Fruit fly (Drosophila melanogaster) whole organism, embryonic: ENCODE results near the gene CG9184.

Experiments
- ATbp ChIP-seq: fragments of 200-800 bp; sonication (Bioruptor generic); optimal IDR thresholded peaks from 2 replicates; lab custom pipeline; 2017; ENCODE audit warnings: missing biosample characterization, mild to moderate bottlenecking, missing genetic modification characterization, missing genetic modification reagents
- Bgb ChIP-seq: fragments of 200-800 bp; sonication (Bioruptor generic); IDR thresholded peaks from 2 replicates; pipeline ENCODE4 v1.3.6; 2022; ENCODE audit warnings: missing biosample characterization, missing genetic modification characterization; ENCODE audit not compliant: partially characterized antibody
- CG10959 ChIP-seq: fragments of 200-800 bp; sonication (Bioruptor generic); IDR thresholded peaks from 2 replicates; pipeline ENCODE4 v1.3.6; 2022; ENCODE audit warnings: missing biosample characterization, missing genetic modification characterization
- CG11696 ChIP-seq: fragments of 200-800 bp; sonication (Bioruptor generic); IDR thresholded peaks from 2 replicates; pipeline ENCODE4 v1.3.6; 2022; ENCODE audit warnings: missing biosample characterization, missing genetic modification characterization
- CG12155 ChIP-seq: fragments of 200-800 bp; sonication (Bioruptor generic); optimal IDR thresholded peaks from 3 replicates; lab custom pipeline; 2016; ENCODE audit warnings: missing biosample characterization, missing genetic modification characterization
- CG13296 ChIP-seq: fragments of 200-800 bp; sonication (Bioruptor generic); optimal IDR thresholded peaks from 3 replicates; lab custom pipeline; 2018; ENCODE audit warnings: missing biosample characterization, mild to moderate bottlenecking, missing genetic modification characterization
- CG15269 ChIP-seq: fragments of 200-800 bp; sonication (Bioruptor generic); optimal IDR thresholded peaks from 2 replicates; lab custom pipeline; 2018; ENCODE audit warnings: missing biosample characterization, mild to moderate bottlenecking, missing genetic modification characterization, moderate library complexity
- CG17328 ChIP-seq: fragments of 200-800 bp; sonication (Bioruptor generic); IDR thresholded peaks from 2 replicates; pipeline ENCODE4 v1.3.6; 2022; ENCODE audit warnings: missing biosample characterization, missing genetic modification characterization
- CG18262 ChIP-seq: fragments of 200-800 bp; optimal IDR thresholded peaks from 3 replicates; lab custom pipeline; 2019; ENCODE audit warnings: missing biosample characterization, mild to moderate bottlenecking, missing genetic modification characterization, moderate library complexity
- CG1832 ChIP-seq: fragments of 200-800 bp; sonication (Bioruptor generic); optimal IDR thresholded peaks from 2 replicates; lab custom pipeline; 2017; ENCODE audit warnings: missing biosample characterization, mild to moderate bottlenecking, missing genetic modification characterization, inconsistent platforms
- CG31365 ChIP-seq: fragments of 200-800 bp; sonication (Bioruptor generic); optimal IDR thresholded peaks from 2 replicates; lab custom pipeline; 2018; ENCODE audit warnings: missing biosample characterization, mild to moderate bottlenecking, missing genetic modification characterization
- CG32767 ChIP-seq: fragments of 200-800 bp; sonication (Bioruptor generic); IDR thresholded peaks from 2 replicates; pipeline ENCODE4 v1.3.6; 2022; ENCODE audit warnings: missing biosample characterization, missing genetic modification characterization
- CG3281 ChIP-seq: fragments of 200-800 bp; sonication (Bioruptor generic); optimal IDR thresholded peaks from 3 replicates; lab custom pipeline; 2017; ENCODE audit warnings: missing biosample characterization, mild to moderate bottlenecking, missing genetic modification characterization
- CG4820 ChIP-seq: fragments of 200-800 bp; sonication (Bioruptor generic); optimal IDR thresholded peaks from 3 replicates; lab custom pipeline; 2016; ENCODE audit warnings: missing biosample characterization, missing genetic modification characterization
- CG7556 ChIP-seq: fragments of 200-800 bp; sonication (Bioruptor generic); optimal IDR thresholded peaks from 2 replicates; lab custom pipeline; 2017; ENCODE audit warnings: missing biosample characterization, mild to moderate bottlenecking, missing genetic modification characterization
- CG7745 ChIP-seq: fragments of 200-800 bp; sonication (Bioruptor generic); optimal IDR thresholded peaks from 2 replicates; lab custom pipeline; 2018; ENCODE audit warnings: missing biosample characterization, mild to moderate bottlenecking, missing genetic modification characterization, moderate library complexity
- CG8944 ChIP-seq: fragments of 200-800 bp; sonication (Bioruptor generic); optimal IDR thresholded peaks from 3 replicates; lab custom pipeline; 2016; ENCODE audit warnings: missing biosample characterization, missing genetic modification characterization
- CG9609 ChIP-seq: fragments of 200-800 bp; sonication (Bioruptor generic); optimal IDR thresholded peaks from 3 replicates; lab custom pipeline; 2016; ENCODE audit warnings: missing biosample characterization, missing genetic modification characterization
- CoRest ChIP-seq: fragments of 200-800 bp; sonication (Bioruptor generic); optimal IDR thresholded peaks from 3 replicates; lab custom pipeline; 2018; ENCODE audit warnings: missing biosample characterization, mild to moderate bottlenecking, missing genetic modification characterization, moderate library complexity
- Dp ChIP-seq: fragments of 200-800 bp; sonication (Bioruptor generic); optimal IDR thresholded peaks from 2 replicates; lab custom pipeline; 2018; ENCODE audit warnings: missing biosample characterization, mild to moderate bottlenecking, missing genetic modification characterization, moderate library complexity
- Gug ChIP-seq: fragments of 200-800 bp; sonication (Bioruptor generic); IDR thresholded peaks from 4 replicates; pipeline ENCODE4 v1.3.6; 2022; ENCODE audit warnings: missing biosample characterization, missing genetic modification characterization
- HLHmδ ChIP-seq: fragments of 200-800 bp; sonication (Bioruptor generic); optimal IDR thresholded peaks from 2 replicates; lab custom pipeline; 2018; ENCODE audit warnings: missing biosample characterization, mild to moderate bottlenecking, missing genetic modification characterization, moderate library complexity
- Hand ChIP-seq: fragments of 200-800 bp; sonication (Bioruptor generic); optimal IDR thresholded peaks from 2 replicates; lab custom pipeline; 2017; ENCODE audit warnings: mild to moderate bottlenecking, missing biosample characterization, missing genetic modification reagents, missing genetic modification characterization
- HmgZ ChIP-seq: fragments of 200-800 bp; sonication (Bioruptor generic); optimal IDR thresholded peaks from 2 replicates; lab custom pipeline; 2018; ENCODE audit warnings: missing biosample characterization, mild to moderate bottlenecking, missing genetic modification characterization
- Med ChIP-seq: fragments of 200-800 bp; sonication (Bioruptor generic); peaks from one replicate; lab custom pipeline; 2016; ENCODE audit warnings: missing biosample characterization, missing genetic modification characterization, mild to moderate bottlenecking, inconsistent platforms, moderate library complexity
- Mrtf ChIP-seq: fragments of 200-800 bp; sonication (Bioruptor generic); IDR thresholded peaks from 3 replicates; pipeline ENCODE4 v1.3.6; 2022; ENCODE audit warnings: missing biosample characterization, missing genetic modification characterization
- NC2α ChIP-seq: fragments of 200-800 bp; sonication (Bioruptor generic); optimal IDR thresholded peaks from 2 replicates; lab custom pipeline; 2016; ENCODE audit warnings: missing biosample characterization, missing genetic modification characterization
- Neu2 ChIP-seq: fragments of 200-800 bp; sonication (Bioruptor generic); optimal IDR thresholded peaks from 3 replicates; lab custom pipeline; 2016; ENCODE audit warnings: missing biosample characterization, missing genetic modification characterization, borderline replicate concordance
- Rx ChIP-seq: fragments of 200-800 bp; sonication (Bioruptor generic); IDR thresholded peaks from 2 replicates; pipeline ENCODE4 v1.3.6; 2022; ENCODE audit warnings: missing biosample characterization, missing genetic modification characterization
- Sox100B ChIP-seq: fragments of 200-800 bp; sonication (Bioruptor generic); optimal IDR thresholded peaks from 3 replicates; lab custom pipeline; 2018; ENCODE audit warnings: missing biosample characterization, mild to moderate bottlenecking, missing genetic modification characterization
- Ssrp ChIP-seq: fragments of 200-800 bp; sonication (Bioruptor generic); optimal IDR thresholded peaks from 2 replicates; lab custom pipeline; 2018; ENCODE audit warnings: missing biosample characterization, mild to moderate bottlenecking, missing genetic modification characterization, moderate library complexity
- Tbp ChIP-seq: fragments of >200 bp; optimal IDR thresholded peaks from 2 replicates; lab custom pipeline; 2018; ENCODE audit warnings: missing biosample characterization, missing genetic modification characterization
- al ChIP-seq: fragments of 200-800 bp; sonication (Bioruptor generic); IDR thresholded peaks from 2 replicates; pipeline ENCODE4 v1.3.6; 2022; ENCODE audit warnings: missing biosample characterization, missing genetic modification characterization
- btn ChIP-seq: fragments of 200-800 bp; sonication (Bioruptor generic); optimal IDR thresholded peaks from 2 replicates; lab custom pipeline; 2016; ENCODE audit warnings: missing biosample characterization, missing genetic modification characterization
- chinmo ChIP-seq: fragments of 200-800 bp; sonication (Bioruptor generic); IDR thresholded peaks from 4 replicates; pipeline ENCODE4 v1.3.6; 2022; ENCODE audit warnings: missing biosample characterization, missing genetic modification characterization; ENCODE audit not compliant: partially characterized antibody
- exex ChIP-seq: fragments of 200-800 bp; sonication (Bioruptor generic); optimal IDR thresholded peaks from 4 replicates; lab custom pipeline; 2018; ENCODE audit warnings: missing biosample characterization, mild to moderate bottlenecking, missing genetic modification characterization, moderate library complexity
- fd102C ChIP-seq: fragments of 200-800 bp; sonication (Bioruptor generic); optimal IDR thresholded peaks from 2 replicates; lab custom pipeline; 2018; ENCODE audit warnings: missing biosample characterization, mild to moderate bottlenecking, missing genetic modification characterization, moderate library complexity
- ham ChIP-seq: fragments of 200-800 bp; sonication (Bioruptor generic); IDR thresholded peaks from 2 replicates; pipeline ENCODE4 v1.3.6; 2022; ENCODE audit warnings: missing biosample characterization, missing genetic modification characterization
- insv ChIP-seq, 2 experiments: fragments of 200-800 bp; sonication (Bioruptor generic); optimal IDR thresholded peaks; 3 replicates each; lab custom pipeline; 2016 to 2018; ENCODE audit warnings: missing biosample characterization in 2 of 2, missing genetic modification characterization in 2 of 2
- mirr ChIP-seq: fragments of 200-800 bp; sonication (Bioruptor generic); optimal IDR thresholded peaks from 3 replicates; lab custom pipeline; 2018; ENCODE audit warnings: missing biosample characterization, mild to moderate bottlenecking, missing genetic modification characterization
- nau ChIP-seq: fragments of 200-800 bp; sonication (Bioruptor generic); optimal IDR thresholded peaks from 3 replicates; lab custom pipeline; 2017; ENCODE audit warnings: missing biosample characterization, mild to moderate bottlenecking, missing genetic modification characterization, missing genetic modification reagents
- nmo ChIP-seq: fragments of 200-800 bp; sonication (Bioruptor generic); optimal IDR thresholded peaks from 2 replicates; lab custom pipeline; 2018; ENCODE audit warnings: missing biosample characterization, mild to moderate bottlenecking, missing genetic modification characterization, moderate library complexity
- otp ChIP-seq: fragments of 200-800 bp; sonication (Bioruptor generic); IDR thresholded peaks from 3 replicates; pipeline ENCODE4, ENCODE4 v1.3.6; 2022; ENCODE audit warnings: missing biosample characterization, missing genetic modification characterization
- pb ChIP-seq: fragments of 200-800 bp; sonication (Bioruptor generic); optimal IDR thresholded peaks from 3 replicates; lab custom pipeline; 2016; ENCODE audit warnings: missing biosample characterization, missing genetic modification characterization
- ro ChIP-seq: fragments of 200-800 bp; sonication (Bioruptor generic); IDR thresholded peaks from 2 replicates; pipeline ENCODE4 v1.3.6; 2022; ENCODE audit warnings: missing biosample characterization, missing genetic modification characterization
- row ChIP-seq: fragments of 200-800 bp; sonication (Bioruptor generic); IDR thresholded peaks from 3 replicates; pipeline ENCODE4 v1.3.6; 2022; ENCODE audit warnings: missing biosample characterization, missing genetic modification characterization
- run ChIP-seq: fragments of 200-800 bp; sonication (Bioruptor generic); optimal IDR thresholded peaks from 3 replicates; lab custom pipeline; 2018; ENCODE audit warnings: missing biosample characterization, mild to moderate bottlenecking, missing genetic modification characterization
- shn ChIP-seq: fragments of 200-800 bp; sonication (Bioruptor generic); optimal IDR thresholded peaks from 3 replicates; lab custom pipeline; 2016; ENCODE audit warnings: missing biosample characterization, missing genetic modification characterization
- unpg ChIP-seq: fragments of 200-800 bp; sonication (Bioruptor generic); optimal IDR thresholded peaks from 3 replicates; lab custom pipeline; 2018; ENCODE audit warnings: missing biosample characterization, mild to moderate bottlenecking, missing genetic modification characterization, moderate library complexity
- yki ChIP-seq: fragments of >200 bp; optimal IDR thresholded peaks from 3 replicates; lab custom pipeline; 2018
- zen ChIP-seq: fragments of 200-800 bp; sonication (Bioruptor generic); optimal IDR thresholded peaks from 3 replicates; lab custom pipeline; 2018; ENCODE audit warnings: missing biosample characterization, mild to moderate bottlenecking, missing genetic modification characterization, moderate library complexity

CG9184 gene

dm6 chr3L:1352065-1352464 lies 29.5 kb upstream of the CG9184 start (continued):
- TF ChIP-seq CoRest (tag; lab: Kevin White, UChicago) (peak; percentile 64), CG18262 (tag; lab: Kevin White, UChicago) (peak; percentile 37), HLHmδ (GFP tag; lab: Kevin White, UChicago) (no peak), mirr (no peak), ham (no peak), CG9609 (no peak), CG3281 (GFP tag; lab: Kevin White, UChicago) (peak; percentile 22), CG13296 (GFP tag; lab: Kevin White, UChicago) (peak; percentile 15), Bgb (peak; percentile 89), CG12155 (peak; percentile 30), CG32767 (GFP tag; lab: Robert Waterston, UW) (no peak), Neu2 (GFP tag; lab: Kevin White, UChicago) (no peak), row (peak; percentile 78), Tbp (GFP tag; lab: Kevin White, UChicago) (no peak), CG17328 (GFP tag; lab: Robert Waterston, UW) (peak; percentile 21; the same call in 1 of the 2 replicates), CG4820 (GFP tag; lab: Kevin White, UChicago) (no peak), CG11696 (no peak; the same call in 1 of the 2 replicates), CG15269 (tag; lab: Kevin White, UChicago) (peak; percentile 40), Gug (peak; percentile 31; the same call in 1 of the 4 replicates), CG7745 (tag; lab: Kevin White, UChicago) (peak; percentile 6), otp (0 out of 3 replicates have a peak, but pooled peaks have one; percentile 17), exex (tag; lab: Kevin White, UChicago) (peak; percentile 8), unpg (GFP tag; lab: Kevin White, UChicago) (peak; percentile 48), btn (GFP tag; lab: Kevin White, UChicago) (no peak), pb (peak; percentile 12), CG31365 (tag; lab: Kevin White, UChicago) (no peak), Rx (GFP tag; lab: Robert Waterston, UW) (no peak), Sox100B (no peak), HmgZ (tag; lab: Kevin White, UChicago) (peak; percentile 70), NC2α (GFP tag; lab: Kevin White, UChicago) (no peak), CG1832 (no peak), yki (lab: Kevin White, UChicago) (no peak), chinmo (GFP tag; lab: Robert Waterston, UW) (peak; percentile 83; the same call in 2 of the 4 replicates), insv (GFP tag; optimal IDR thresholded peaks at IDR 0.05; lab: Kevin White, UChicago) (peak in 1 of 2 experiments; percentile 86), CG7556 (GFP tag; lab: Kevin White, UChicago) (peak; percentile 13), fd102C (no peak), Dp (peak; percentile 7), nmo (GFP tag; lab: Kevin White, UChicago) (peak; percentile 38), ro (no peak), Ssrp (tag; lab: Kevin White, UChicago) (peak; percentile 14), nau (GFP tag; lab: Kevin White, UChicago) (peak; percentile 10), al (no peak), shn (GFP tag; lab: Kevin White, UChicago) (peak; percentile 28), CG10959 (GFP tag; lab: Robert Waterston, UW) (no peak), Hand (no peak), Mrtf (GFP tag; lab: Robert Waterston, UW) (no peak), zen (tag; lab: Kevin White, UChicago) (peak; percentile 61), Med (GFP tag; lab: Kevin White, UChicago) (peak; percentile 91), run (no peak), ATbp (no peak), CG8944 (GFP tag; lab: Kevin White, UChicago) (no peak)
